Worm (Caenorhabditis elegans) whole organism, L3 larva: ENCODE measurements around the gene tbc-12.

Source experiments
- R02D3.7 ChIP-seq: fragments of 150-350 bp; optimal IDR thresholded peaks from 2 replicates; lab custom pipeline; 2014; ENCODE audit warnings: missing biosample characterization, missing genetic modification characterization
- ama-1 ChIP-seq: fragments of 150-350 bp; optimal IDR thresholded peaks from 2 replicates; lab custom pipeline; 2018
- ceh-16 ChIP-seq: sonication (generic microtip); optimal IDR thresholded peaks from 2 replicates; lab custom pipeline; 2017; ENCODE audit warnings: missing biosample characterization, missing genetic modification characterization
- ceh-28 ChIP-seq: fragments of 150-350 bp; optimal IDR thresholded peaks from 2 replicates; lab custom pipeline; 2014; ENCODE audit warnings: missing biosample characterization, missing genetic modification reagents, missing genetic modification characterization
- ceh-82 ChIP-seq: fragments of 150-350 bp; optimal IDR thresholded peaks from 2 replicates; lab custom pipeline; 2014; ENCODE audit warnings: missing biosample characterization, missing genetic modification characterization
- ceh-9 ChIP-seq: sonication (generic microtip); optimal IDR thresholded peaks from 2 replicates; lab custom pipeline; 2018; ENCODE audit warnings: missing biosample characterization, missing genetic modification characterization
- elt-2 ChIP-seq: sonication (generic microtip); optimal IDR thresholded peaks from 2 replicates; lab custom pipeline; 2016; ENCODE audit warnings: missing genetic modification reagents, mild to moderate bottlenecking, missing genetic modification characterization, missing compliant biosample characterization
- fkh-10 ChIP-seq: sonication (generic microtip); optimal IDR thresholded peaks from 2 replicates; lab custom pipeline; 2017; ENCODE audit warnings: missing biosample characterization, missing genetic modification reagents, missing genetic modification characterization
- hmg-11 ChIP-seq: sonication (generic microtip); optimal IDR thresholded peaks from 2 replicates; lab custom pipeline; 2016; ENCODE audit warnings: missing genetic modification characterization, missing compliant biosample characterization
- lin-15B ChIP-seq: fragments of 150-350 bp; optimal IDR thresholded peaks from 2 replicates; lab custom pipeline; 2014; ENCODE audit warnings: missing biosample characterization, missing genetic modification characterization
- lin-39 ChIP-seq: fragments of 150-350 bp; optimal IDR thresholded peaks from 2 replicates; lab custom pipeline; 2018; ENCODE audit warnings: missing biosample characterization, missing genetic modification reagents, missing genetic modification characterization
- lsy-12 ChIP-seq: sonication (generic microtip); optimal IDR thresholded peaks from 2 replicates; lab custom pipeline; 2016; ENCODE audit warnings: mild to moderate bottlenecking, missing genetic modification characterization, missing compliant biosample characterization
- mml-1 ChIP-seq: fragments of 150-350 bp; sonication (generic microtip); optimal IDR thresholded peaks from 3 replicates; lab custom pipeline; 2014; ENCODE audit warnings: missing biosample characterization, missing genetic modification characterization
- nfya-1 ChIP-seq: sonication (generic microtip); optimal IDR thresholded peaks from 2 replicates; lab custom pipeline; 2017; ENCODE audit warnings: missing genetic modification characterization, mild to moderate bottlenecking, missing compliant biosample characterization, antibody characterized with exemption, moderate library complexity; ENCODE audit not compliant: insufficient read depth
- nhr-12 ChIP-seq: fragments of 150-350 bp; optimal IDR thresholded peaks from 2 replicates; lab custom pipeline; 2014; ENCODE audit warnings: missing biosample characterization, missing genetic modification characterization
- nhr-23 ChIP-seq: fragments of 150-350 bp; optimal IDR thresholded peaks from 2 replicates; lab custom pipeline; 2014; ENCODE audit warnings: missing biosample characterization, missing genetic modification reagents, missing genetic modification characterization
- nhr-237 ChIP-seq: fragments of 150-350 bp; optimal IDR thresholded peaks from 2 replicates; lab custom pipeline; 2014; ENCODE audit warnings: missing biosample characterization, missing genetic modification characterization
- nhr-77 ChIP-seq: fragments of 150-350 bp; optimal IDR thresholded peaks from 2 replicates; lab custom pipeline; 2014; ENCODE audit warnings: missing biosample characterization, missing genetic modification characterization
- pha-4 ChIP-seq: fragments of 150-350 bp; optimal IDR thresholded peaks from 2 replicates; lab custom pipeline; 2014; ENCODE audit warnings: missing biosample characterization, missing genetic modification reagents, missing genetic modification characterization
- pqm-1 ChIP-seq: fragments of 150-350 bp; optimal IDR thresholded peaks from 2 replicates; lab custom pipeline; 2017; ENCODE audit warnings: missing biosample characterization, missing genetic modification characterization, inconsistent platforms
- skn-1 ChIP-seq: fragments of 150-350 bp; optimal IDR thresholded peaks from 2 replicates; lab custom pipeline; 2014; ENCODE audit warnings: missing biosample characterization, missing genetic modification characterization
- snpc-4 ChIP-seq: fragments of 150-350 bp; optimal IDR thresholded peaks from 2 replicates; lab custom pipeline; 2014; ENCODE audit warnings: missing biosample characterization, missing genetic modification characterization
- tbx-2 ChIP-seq: sonication (generic microtip); optimal IDR thresholded peaks from 2 replicates; lab custom pipeline; 2016; ENCODE audit warnings: mild to moderate bottlenecking, missing genetic modification characterization, missing compliant biosample characterization
- ztf-4 ChIP-seq: fragments of 150-350 bp; optimal IDR thresholded peaks from 2 replicates; lab custom pipeline; 2014; ENCODE audit warnings: missing biosample characterization, missing genetic modification characterization

The tbc-12 gene

DNA sequence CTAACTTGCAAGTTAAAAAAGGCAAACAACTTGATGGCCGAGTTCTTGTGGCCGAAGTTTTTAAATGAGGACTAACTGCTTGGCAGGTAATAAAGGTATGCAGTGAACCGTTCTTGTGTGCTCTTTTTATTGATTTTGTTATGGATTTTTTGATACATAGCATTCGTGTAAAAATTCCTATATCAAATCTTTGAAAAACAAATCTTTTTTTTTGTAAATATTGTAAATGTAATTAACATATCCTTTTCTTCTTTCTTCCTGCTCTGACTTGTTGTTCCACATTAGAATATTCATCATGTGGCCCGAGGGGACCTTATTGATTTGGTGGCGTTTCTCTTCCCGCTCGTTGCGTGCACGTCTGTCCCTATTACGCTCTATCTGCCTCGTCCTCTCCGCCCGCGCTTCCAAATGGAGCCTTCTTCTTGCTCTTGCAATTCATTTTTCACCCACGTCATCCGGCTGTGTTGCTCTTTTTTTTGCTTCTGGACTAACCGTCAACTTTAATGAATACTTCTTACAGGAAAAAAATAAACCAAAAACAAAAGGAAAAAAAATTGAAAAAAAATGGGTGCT, 43.6 kb downstream of the tbc-12 start, which contains the start of gene hid-1:
Gene hid-1, plus strand, starts transcription at position 523 of the 573 bp plus-strand sequence.
- peak; percentile 4 for TF ChIP-seq elt-2
- TF ChIP-seq ceh-16: no peak
- TF ChIP-seq mml-1 (tag; lab: Kevin White, UChicago): no peak
- no peak for TF ChIP-seq lin-15B (tag; lab: Kevin White, UChicago)
- TF ChIP-seq fkh-10 (GFP tag; lab: Kevin White, UChicago): peak; percentile 20
- no peak for TF ChIP-seq tbx-2 (tag; lab: Kevin White, UChicago)
- TF ChIP-seq lin-39 (tag; lab: Kevin White, UChicago): peak; percentile 62
- TF ChIP-seq hmg-11 (tag; lab: Kevin White, UChicago): peak; percentile 69
- peak; percentile 38 for TF ChIP-seq nfya-1 (tag; lab: Kevin White, UChicago)
- no peak for TF ChIP-seq pqm-1
- TF ChIP-seq nhr-12 (tag; lab: Kevin White, UChicago): no peak
- TF ChIP-seq ama-1 (lab: Kevin White, UChicago): no peak
- TF ChIP-seq pha-4 (tag; lab: Kevin White, UChicago): peak; percentile 30
- no peak for TF ChIP-seq ceh-28 (tag; lab: Kevin White, UChicago)
- no peak for TF ChIP-seq snpc-4 (tag; lab: Kevin White, UChicago)

- TF ChIP-seq nhr-23 (tag; lab: Kevin White, UChicago): peak; percentile 46
- no peak for TF ChIP-seq lin-15B (tag; lab: Kevin White, UChicago)
Measured at ce11 chrX:2483078-2483477, 49.2 kb downstream of the tbc-12 start, which contains the start of gene K02E10.4. TSS of gene K02E10.4 (plus strand) at chrX:2483263.

DNA sequence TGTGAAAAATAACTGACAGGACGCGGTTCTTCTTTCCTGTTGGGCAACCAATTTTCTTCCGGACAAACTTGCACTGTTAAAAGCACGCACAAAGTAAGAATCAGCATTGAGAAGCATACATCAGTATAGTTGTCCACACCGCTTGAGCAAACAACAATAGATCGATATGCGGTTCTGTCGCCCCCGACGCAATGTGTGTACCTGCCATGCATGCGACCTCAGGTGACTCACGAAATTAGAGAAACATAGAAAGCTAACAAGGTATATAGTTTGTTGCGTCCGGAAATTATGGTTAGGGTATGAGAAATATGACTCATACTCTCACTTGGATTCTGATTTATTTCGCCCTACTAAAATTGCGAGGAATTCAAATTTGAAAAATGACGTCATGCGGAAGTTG, 49.6 kb downstream of the tbc-12 start, which contains the start of gene K02E10.6:
Gene K02E10.6, minus strand, starts transcription at position 149 of the 400 bp plus-strand sequence.
- TF ChIP-seq R02D3.7: no peak
- TF ChIP-seq ztf-4: no peak
- TF ChIP-seq lsy-12 (tag; lab: Kevin White, UChicago): no peak
- peak; percentile 9 for TF ChIP-seq pqm-1

DNA sequence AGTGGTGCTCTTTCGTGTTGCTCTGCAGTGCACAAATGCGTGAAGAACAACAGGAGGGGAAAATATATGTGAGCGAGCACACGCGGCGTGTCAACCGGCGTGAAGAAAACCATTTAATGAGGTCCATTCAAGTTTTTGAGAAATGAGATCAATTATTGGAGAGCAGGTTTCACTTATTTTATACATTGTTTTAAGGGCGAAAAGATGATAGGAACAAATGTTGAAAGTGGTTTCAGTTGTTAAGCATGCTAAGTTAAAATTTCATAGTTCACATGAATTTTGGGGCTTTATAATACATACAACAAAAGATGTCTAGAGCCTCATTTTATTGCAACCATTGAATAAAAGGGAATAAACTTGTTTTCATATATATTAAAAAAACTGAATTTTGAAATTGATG, 53.4 kb downstream of the tbc-12 start, which contains the start of gene K02E10.5:
Gene K02E10.5, minus strand, starts transcription at position 101 of the 400 bp plus-strand sequence.
- TF ChIP-seq tbx-2 (tag; lab: Kevin White, UChicago): no peak
- TF ChIP-seq, all 47 proteins: peak for 0

DNA sequence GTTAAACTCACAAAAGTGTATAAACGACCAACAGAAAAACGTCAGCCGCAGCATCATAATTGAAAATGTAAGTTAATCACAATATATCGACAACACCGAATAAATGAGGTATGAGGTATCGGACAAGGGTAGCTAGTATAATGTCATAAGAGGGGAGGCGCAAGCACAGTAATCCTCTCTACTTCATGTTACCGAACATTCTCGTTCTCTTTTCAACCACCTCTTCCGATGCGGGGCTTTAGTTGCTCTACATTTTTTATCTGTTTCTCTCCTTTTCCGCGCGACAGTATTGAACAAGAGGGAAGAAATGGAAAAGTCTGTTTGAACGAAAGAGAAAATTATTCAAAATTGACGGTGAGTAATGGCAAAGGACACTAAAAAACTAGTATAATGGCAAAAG, 56.4 kb downstream of the tbc-12 start, which contains the start of gene R04B3.3:
Gene R04B3.3, minus strand, starts transcription at position 101 of the 400 bp plus-strand sequence.
- no peak for TF ChIP-seq ceh-82 (tag; lab: Kevin White, UChicago)
- TF ChIP-seq nhr-237 (tag; lab: Kevin White, UChicago): no peak
- no peak for TF ChIP-seq nhr-23 (tag; lab: Kevin White, UChicago)
- TF ChIP-seq pqm-1: no peak
- TF ChIP-seq nhr-77 (tag; lab: Kevin White, UChicago): no peak
- TF ChIP-seq ceh-9 (tag; lab: Kevin White, UChicago): no peak
- TF ChIP-seq lin-15B (tag; lab: Kevin White, UChicago): no peak
- TF ChIP-seq ama-1 (lab: Kevin White, UChicago): no peak
- TF ChIP-seq ztf-4: no peak
- no peak for TF ChIP-seq lin-39 (tag; lab: Kevin White, UChicago)
- TF ChIP-seq skn-1 (tag; lab: Kevin White, UChicago): no peak
- no peak for TF ChIP-seq pha-4 (tag; lab: Kevin White, UChicago)
- no peak for TF ChIP-seq hmg-11 (tag; lab: Kevin White, UChicago)
